Worm (Caenorhabditis elegans): ENCODE data around the gene rpn-6.2.

ce11 chrIII:8988544-8988943 lies 13.3 kb downstream of the rpn-6.2 start:
- TF ChIP-seq tab-1 (GFP tag; IDR thresholded peaks at IDR 0.05) (no peak), ztf-23 (GFP tag; IDR thresholded peaks at IDR 0.05) (no peak), med-1 (GFP tag; optimal IDR thresholded peaks at IDR 0.05; ENCODE audit: insufficient read depth) (no peak)
